Worm (Caenorhabditis elegans) whole organism, young adult: ENCODE measurements around the gene aak-1.
A peak's percentile ranks its signal among the peaks of the same experiment; 100 is the strongest.

ENCODE experiments used
- B0261.1 ChIP-seq: sonication (generic microtip); optimal IDR thresholded peaks from 2 replicates; lab custom pipeline; 2016; ENCODE audit warnings: mild to moderate bottlenecking, missing genetic modification characterization, moderate library complexity, missing compliant biosample characterization
- B0336.3 ChIP-seq: fragments of 200-800 bp; sonication (Bioruptor generic); IDR thresholded peaks from 2 replicates; pipeline ENCODE4 v1.3.6; 2022; ENCODE audit warnings: missing genetic modification characterization, missing compliant biosample characterization
- C06A6.2 ChIP-seq: fragments of 200-800 bp; sonication (Bioruptor generic); conservative IDR thresholded peaks from 2 replicates; pipeline ENCODE4 v1.3.6; 2022; ENCODE audit warnings: missing genetic modification characterization, missing compliant biosample characterization
- C17E4.6 ChIP-seq: fragments of 200-800 bp; sonication (Bioruptor generic); IDR thresholded peaks from 2 replicates; pipeline ENCODE4 v1.3.6; 2022; ENCODE audit warnings: missing genetic modification reagents, missing genetic modification characterization, missing compliant biosample characterization
- F10E7.11 ChIP-seq: sonication (generic microtip); optimal IDR thresholded peaks from 2 replicates; lab custom pipeline; 2017; ENCODE audit warnings: mild to moderate bottlenecking, missing genetic modification characterization, moderate library complexity, missing compliant biosample characterization
- F39B2.1 ChIP-seq: fragments of 200-800 bp; sonication (Bioruptor generic); IDR thresholded peaks from 2 replicates; pipeline ENCODE4 v1.3.6; 2022; ENCODE audit warnings: missing genetic modification reagents, missing genetic modification characterization, missing compliant biosample characterization
- F57C9.4 ChIP-seq: sonication (generic microtip); optimal IDR thresholded peaks from 2 replicates; lab custom pipeline; 2017; ENCODE audit warnings: mild to moderate bottlenecking, missing genetic modification characterization, missing compliant biosample characterization
- K11D2.4 ChIP-seq: fragments of 200-800 bp; sonication (Bioruptor generic); IDR thresholded peaks from 2 replicates; pipeline ENCODE4 v1.3.6; 2022; ENCODE audit warnings: missing genetic modification reagents, missing genetic modification characterization, missing compliant biosample characterization
- K12H6.12 ChIP-seq: fragments of 200-800 bp; sonication (Bioruptor generic); optimal IDR thresholded peaks from 2 replicates; lab custom pipeline; 2018; ENCODE audit warnings: mild to moderate bottlenecking, missing genetic modification characterization, missing compliant biosample characterization
- attf-3 ChIP-seq: fragments of 200-800 bp; sonication (Bioruptor generic); conservative IDR thresholded peaks from 2 replicates; pipeline ENCODE4 v1.3.6; 2022; ENCODE audit warnings: missing genetic modification reagents, missing genetic modification characterization, missing compliant biosample characterization
- ccch-3 ChIP-seq: fragments of 200-800 bp; sonication (Bioruptor generic); optimal IDR thresholded peaks from 2 replicates; lab custom pipeline; 2018; ENCODE audit warnings: mild to moderate bottlenecking, missing genetic modification characterization, missing compliant biosample characterization
- ceh-40 ChIP-seq: fragments of 200-800 bp; sonication (Bioruptor generic); IDR thresholded peaks from 2 replicates; pipeline ENCODE4 v1.3.6; 2022; ENCODE audit warnings: missing genetic modification characterization, missing compliant biosample characterization
- ceh-58 ChIP-seq: fragments of 200-800 bp; sonication (Bioruptor generic); IDR thresholded peaks from 2 replicates; pipeline ENCODE4 v1.3.6; 2022; ENCODE audit warnings: missing genetic modification characterization, missing compliant biosample characterization
- chd-7 ChIP-seq: sonication (generic microtip); optimal IDR thresholded peaks from 2 replicates; lab custom pipeline; 2016; ENCODE audit warnings: mild to moderate bottlenecking, missing genetic modification characterization, moderate library complexity, missing compliant biosample characterization
- dpl-1 ChIP-seq: fragments of 150-350 bp; optimal IDR thresholded peaks from 2 replicates; lab custom pipeline; 2014; ENCODE audit warnings: missing biosample characterization, missing genetic modification reagents, missing genetic modification characterization
- ets-4 ChIP-seq: fragments of 200-800 bp; sonication (Bioruptor generic); optimal IDR thresholded peaks from 2 replicates; lab custom pipeline; 2018; ENCODE audit warnings: mild to moderate bottlenecking, missing genetic modification characterization, missing compliant biosample characterization
- him-1 ChIP-seq: sonication (generic microtip); optimal IDR thresholded peaks from 2 replicates; lab custom pipeline; 2016; ENCODE audit warnings: missing genotype, missing genetic modification reagents, missing genetic modification characterization, missing compliant biosample characterization
- hsf-1 ChIP-seq: fragments of 200-800 bp; sonication (Bioruptor generic); IDR thresholded peaks from 2 replicates; pipeline ENCODE4 v1.3.6; 2022; ENCODE audit warnings: missing genetic modification reagents, missing genetic modification characterization, missing compliant biosample characterization
- lin-40 ChIP-seq: sonication (generic microtip); optimal IDR thresholded peaks from 2 replicates; lab custom pipeline; 2016; ENCODE audit warnings: missing genetic modification characterization, mild to moderate bottlenecking, missing compliant biosample characterization, missing genotype, missing genetic modification reagents
- lsl-1 ChIP-seq: fragments of 200-800 bp; sonication (Bioruptor generic); optimal IDR thresholded peaks from 2 replicates; lab custom pipeline; 2018; ENCODE audit warnings: mild to moderate bottlenecking, missing genetic modification characterization, moderate library complexity, missing compliant biosample characterization
- nfya-2 ChIP-seq: fragments of 200-800 bp; sonication (Bioruptor generic); IDR thresholded peaks from 2 replicates; pipeline ENCODE4 v1.3.6; 2022; ENCODE audit warnings: missing genetic modification reagents, missing genetic modification characterization, missing compliant biosample characterization
- pha-4 ChIP-seq: fragments of 150-350 bp; sonication (generic microtip); optimal IDR thresholded peaks from 2 replicates; lab custom pipeline; 2014; ENCODE audit warnings: missing biosample characterization, missing genetic modification reagents, missing genetic modification characterization
- sea-2 ChIP-seq: fragments of 200-800 bp; sonication (Bioruptor generic); IDR thresholded peaks from 2 replicates; pipeline ENCODE4 v1.3.6; 2022; ENCODE audit warnings: missing genetic modification characterization, missing compliant biosample characterization
- snpc-3.4 ChIP-seq: sonication (generic microtip); optimal IDR thresholded peaks from 2 replicates; lab custom pipeline; 2017; ENCODE audit warnings: missing genetic modification characterization, mild to moderate bottlenecking, missing compliant biosample characterization, antibody characterized with exemption, moderate library complexity, missing genotype, missing genetic modification reagents
- snpc-4 ChIP-seq, 5 experiments: fragments of 150-350 bp in 1 of 5; sonication (generic microtip) in 4 of 5; optimal IDR thresholded peaks; 2 replicates each; lab custom pipeline; 2014 to 2018; ENCODE audit warnings: missing genetic modification characterization in 5 of 5, missing biosample characterization in 3 of 5, antibody characterized with exemption in 2 of 5, mild to moderate bottlenecking in 2 of 5, missing compliant biosample characterization in 2 of 5, missing genotype in 2 of 5, moderate library complexity in 2 of 5, missing genetic modification reagents in 1 of 5
- somi-1 ChIP-seq: fragments of 200-800 bp; sonication (Bioruptor generic); optimal IDR thresholded peaks from 2 replicates; lab custom pipeline; 2018; ENCODE audit warnings: mild to moderate bottlenecking, missing genetic modification characterization, missing compliant biosample characterization
- sptf-2 ChIP-seq: fragments of 200-800 bp; sonication (Bioruptor generic); optimal IDR thresholded peaks from 2 replicates; lab custom pipeline; 2018; ENCODE audit warnings: mild to moderate bottlenecking, missing genetic modification characterization, missing compliant biosample characterization
- tbx-9 ChIP-seq: sonication (generic microtip); optimal IDR thresholded peaks from 2 replicates; lab custom pipeline; 2016; ENCODE audit warnings: borderline replicate concordance, missing genetic modification characterization, inconsistent platforms, missing compliant biosample characterization
- ztf-3 ChIP-seq: fragments of 200-800 bp; sonication (Bioruptor generic); optimal IDR thresholded peaks from 2 replicates; lab custom pipeline; 2018; ENCODE audit warnings: mild to moderate bottlenecking, missing genetic modification characterization, missing compliant biosample characterization

aak-1 gene

DNA sequence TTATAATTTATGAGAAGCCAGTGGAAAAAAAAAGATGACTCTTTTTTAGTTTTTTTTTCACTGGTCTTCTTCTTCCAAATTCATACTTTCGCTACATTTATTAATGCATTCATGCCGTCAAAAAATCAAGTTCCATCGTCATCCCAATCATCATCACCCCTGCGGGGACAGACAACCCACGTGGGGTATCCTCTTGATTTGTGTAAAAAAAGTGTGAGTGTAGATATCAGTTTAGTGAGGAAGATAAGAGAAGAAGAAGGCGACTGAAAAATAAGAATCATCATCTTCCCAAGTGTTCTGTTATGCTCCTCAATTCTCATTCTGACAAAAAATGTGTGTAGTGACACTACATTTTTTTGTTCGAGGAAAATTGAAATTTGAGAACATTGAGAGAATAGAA lies 28.9 kb downstream of the aak-1 start:
- TF ChIP-seq C06A6.2: peak; percentile 49; the same call in 1 of the 2 replicates
- TF ChIP-seq somi-1 (GFP tag; lab: Kevin White, UChicago): peak; percentile 8
- TF ChIP-seq F39B2.1: no peak

- no peak for TF ChIP-seq K11D2.4 (GFP tag; lab: Robert Waterston, UW)
- no peak for TF ChIP-seq lsl-1 (GFP tag; lab: Kevin White, UChicago)
- no peak for TF ChIP-seq C17E4.6 (GFP tag; lab: Robert Waterston, UW)
- no peak for TF ChIP-seq chd-7
- TF ChIP-seq ceh-40 (GFP tag; lab: Robert Waterston, UW): no peak
- TF ChIP-seq, all 124 proteins: peak for 0
These were observed 29.6 kb downstream of the aak-1 start, which contains the start of gene ZK370.4 for ce11 chrIII:8731310-8731709. TSS of gene ZK370.4 (minus strand) at chrIII:8731410.

ce11 chrIII:8726019-8726894 lies 34.6 kb downstream of the aak-1 start:
- TF ChIP-seq dpl-1 (no peak), B0261.1 (tag; lab: Kevin White, UChicago) (no peak)

- peak; percentile 20 for TF ChIP-seq snpc-3.4 (tag; lab: Kevin White, UChicago)
- TF ChIP-seq ets-4 (GFP tag; lab: Kevin White, UChicago): no peak
- no peak for TF ChIP-seq F10E7.11 (tag; lab: Kevin White, UChicago)
- TF ChIP-seq hsf-1: 0 out of 2 replicates have a peak, but pooled peaks have one; percentile 31
- peak; percentile 98 for TF ChIP-seq him-1 (tag; lab: Kevin White, UChicago)
- no peak for TF ChIP-seq snpc-4 (GFP tag; optimal IDR thresholded peaks at IDR 0.05; lab: Kevin White, UChicago)
- TF ChIP-seq snpc-4 (tag; optimal IDR thresholded peaks at IDR 0.05; lab: Kevin White, UChicago): peak in 1 of 4 experiments; percentile 14
- no peak for TF ChIP-seq nfya-2 (GFP tag; lab: Robert Waterston, UW)
These were observed 35.7 kb downstream of the aak-1 start for ce11 chrIII:8725224-8725623.

ce11 chrIII:8719769-8720252 lies 41.1 kb downstream of the aak-1 start, which contains the start of gene hipr-1:
TSS of gene hipr-1 (plus strand) at chrIII:8720202.
- TF ChIP-seq snpc-4 (GFP tag; optimal IDR thresholded peaks at IDR 0.05; lab: Kevin White, UChicago): no peak
- no peak for TF ChIP-seq snpc-4 (tag; optimal IDR thresholded peaks at IDR 0.05; lab: Kevin White, UChicago)
- TF ChIP-seq K12H6.12 (tag; lab: Kevin White, UChicago): no peak
- no peak for TF ChIP-seq B0336.3 (GFP tag; lab: Robert Waterston, UW)
- no peak for TF ChIP-seq sptf-2 (GFP tag; lab: Kevin White, UChicago)
- no peak for TF ChIP-seq ccch-3 (GFP tag; lab: Kevin White, UChicago)
- no peak for TF ChIP-seq attf-3 (GFP tag; lab: Robert Waterston, UW)
- TF ChIP-seq sea-2: no peak
- no peak for TF ChIP-seq F57C9.4 (tag; lab: Kevin White, UChicago)
- TF ChIP-seq lin-40: no peak

ce11 chrIII:8719105-8719504 lies 41.8 kb downstream of the aak-1 start:
- no peak for TF ChIP-seq pha-4 (tag; lab: Kevin White, UChicago)
- no peak for TF ChIP-seq tbx-9 (tag; lab: Kevin White, UChicago)
- no peak for TF ChIP-seq ceh-58
- no peak for TF ChIP-seq ztf-3 (GFP tag; lab: Kevin White, UChicago)
- no peak for TF ChIP-seq K11D2.4 (GFP tag; lab: Robert Waterston, UW)
- TF ChIP-seq sea-2: no peak
- TF ChIP-seq F57C9.4 (tag; lab: Kevin White, UChicago): no peak
